Worm (Caenorhabditis elegans) whole organism, L1 larva: Measurements from ENCODE around the gene efk-1.

Experiments used
- C16A3.4 ChIP-seq: fragments of 150-350 bp; optimal IDR thresholded peaks from 2 replicates; lab custom pipeline; 2014; ENCODE audit warnings: missing biosample characterization, missing genetic modification characterization
- ama-1 ChIP-seq: fragments of 150-350 bp; optimal IDR thresholded peaks from 2 replicates; lab custom pipeline; 2014
- blmp-1 ChIP-seq: fragments of 150-350 bp; optimal IDR thresholded peaks from 2 replicates; lab custom pipeline; 2014; ENCODE audit warnings: missing biosample characterization, missing genetic modification characterization
- ceh-82 ChIP-seq, 3 experiments: fragments of 150-350 bp in 1 of 3; sonication (generic microtip) in 2 of 3; optimal IDR thresholded peaks; 2 replicates each; lab custom pipeline; 2014 to 2017; ENCODE audit warnings: missing biosample characterization in 3 of 3, missing genetic modification characterization in 3 of 3
- ceh-88 ChIP-seq: fragments of 200-800 bp; sonication (Bioruptor generic); IDR thresholded peaks from 2 replicates; pipeline ENCODE4 v1.3.6; 2022; ENCODE audit warnings: missing genetic modification characterization, missing compliant biosample characterization
- ceh-90 ChIP-seq: sonication (generic microtip); optimal IDR thresholded peaks from 2 replicates; lab custom pipeline; 2016; ENCODE audit warnings: missing genetic modification characterization, missing compliant biosample characterization
- dpl-1 ChIP-seq, 3 experiments: fragments of 150-350 bp in 2 of 3; sonication (generic microtip) in 1 of 3; optimal IDR thresholded peaks; 2 replicates each; lab custom pipeline; 2014 to 2017; ENCODE audit warnings: missing biosample characterization in 3 of 3, missing genetic modification characterization in 3 of 3, missing genetic modification reagents in 3 of 3
- dsc-1 ChIP-seq: sonication (generic microtip); optimal IDR thresholded peaks from 2 replicates; lab custom pipeline; 2016; ENCODE audit warnings: mild to moderate bottlenecking, missing genetic modification characterization, missing compliant biosample characterization
- efl-1 ChIP-seq, 4 experiments: fragments of 150-350 bp; optimal IDR thresholded peaks in 3 of 4; peaks in 1 of 4; 1 replicate in 1 of 4; 2 replicates in 3 of 4; lab custom pipeline; 2014; ENCODE audit warnings: missing biosample characterization in 2 of 4, missing genetic modification characterization in 2 of 4, missing genetic modification reagents in 2 of 4
- egl-13 ChIP-seq: sonication (generic microtip); optimal IDR thresholded peaks from 2 replicates; lab custom pipeline; 2016; ENCODE audit warnings: missing genotype, missing genetic modification reagents, missing genetic modification characterization, missing compliant biosample characterization
- egl-27 ChIP-seq, 2 experiments: fragments of 150-350 bp in 1 of 2; sonication (generic microtip); optimal IDR thresholded peaks; 3 replicates each; lab custom pipeline; 2017 to 2018; ENCODE audit warnings: missing biosample characterization in 2 of 2, missing genetic modification characterization in 2 of 2, missing genetic modification reagents in 2 of 2
- elt-3 ChIP-seq, 6 experiments: fragments of 150-350 bp in 1 of 6; sonication (generic microtip); optimal IDR thresholded peaks; 2 replicates each; lab custom pipeline; 2017 to 2018; ENCODE audit warnings: missing biosample characterization in 6 of 6, missing genetic modification characterization in 6 of 6, inconsistent platforms in 1 of 6
- fkh-4 ChIP-seq: sonication (generic microtip); optimal IDR thresholded peaks from 2 replicates; lab custom pipeline; 2016; ENCODE audit warnings: missing compliant biosample characterization, missing genetic modification characterization, borderline replicate concordance
- hlh-17 ChIP-seq: fragments of 200-800 bp; sonication (Bioruptor generic); optimal IDR thresholded peaks from 2 replicates; lab custom pipeline; 2018; ENCODE audit warnings: missing genetic modification characterization, mild to moderate bottlenecking, missing compliant biosample characterization, moderate library complexity, borderline replicate concordance
- hpl-2 ChIP-seq: fragments of 150-350 bp; optimal IDR thresholded peaks from 2 replicates; lab custom pipeline; 2014; ENCODE audit warnings: missing biosample characterization, missing genetic modification reagents, missing genetic modification characterization
- irx-1 ChIP-seq: sonication (generic microtip); optimal IDR thresholded peaks from 2 replicates; lab custom pipeline; 2016; ENCODE audit warnings: missing genetic modification characterization, missing compliant biosample characterization
- jun-1 ChIP-seq: fragments of 150-350 bp; optimal IDR thresholded peaks from 2 replicates; lab custom pipeline; 2014; ENCODE audit warnings: missing biosample characterization, missing genetic modification reagents, missing genetic modification characterization
- lin-13 ChIP-seq: fragments of 150-350 bp; optimal IDR thresholded peaks from 2 replicates; lab custom pipeline; 2014; ENCODE audit warnings: missing biosample characterization, missing genetic modification reagents, missing genetic modification characterization
- lin-14 ChIP-seq: fragments of 200-800 bp; sonication (Bioruptor generic); optimal IDR thresholded peaks from 2 replicates; lab custom pipeline; 2018; ENCODE audit warnings: mild to moderate bottlenecking, missing genetic modification characterization, moderate library complexity, missing compliant biosample characterization
- lin-35 ChIP-seq, 2 experiments: fragments of 150-350 bp; optimal IDR thresholded peaks; 2 replicates each; lab custom pipeline; 2014; ENCODE audit warnings: missing biosample characterization in 2 of 2, missing genetic modification characterization in 2 of 2, missing genetic modification reagents in 2 of 2
- lin-39 ChIP-seq: fragments of 150-350 bp; optimal IDR thresholded peaks from 2 replicates; lab custom pipeline; 2014; ENCODE audit warnings: missing biosample characterization, missing genetic modification reagents, missing genetic modification characterization
- lsy-2 ChIP-seq, 2 experiments: fragments of 150-350 bp; optimal IDR thresholded peaks; 2 replicates each; lab custom pipeline; 2014; ENCODE audit warnings: missing biosample characterization in 2 of 2, missing genetic modification characterization in 2 of 2
- mdl-1 ChIP-seq, 2 experiments: fragments of 150-350 bp; optimal IDR thresholded peaks; 2 replicates each; lab custom pipeline; 2014 to 2017; ENCODE audit warnings: missing biosample characterization in 2 of 2, missing genetic modification characterization in 2 of 2, inconsistent platforms in 1 of 2
- mep-1 ChIP-seq: fragments of 150-350 bp; optimal IDR thresholded peaks from 2 replicates; lab custom pipeline; 2014; ENCODE audit warnings: missing biosample characterization, missing genetic modification characterization
- nhr-12 ChIP-seq: sonication (generic microtip); optimal IDR thresholded peaks from 2 replicates; lab custom pipeline; 2017; ENCODE audit warnings: missing biosample characterization, missing genetic modification characterization
- nhr-19 ChIP-seq: fragments of 200-800 bp; sonication (Bioruptor generic); conservative IDR thresholded peaks from 2 replicates; pipeline ENCODE4 v1.3.6; 2022; ENCODE audit warnings: missing genetic modification characterization, missing compliant biosample characterization
- nhr-20 ChIP-seq: sonication (generic microtip); optimal IDR thresholded peaks from 2 replicates; lab custom pipeline; 2016; ENCODE audit warnings: mild to moderate bottlenecking, missing genetic modification characterization, missing compliant biosample characterization
- nhr-28 ChIP-seq: fragments of 150-350 bp; optimal IDR thresholded peaks from 2 replicates; lab custom pipeline; 2014; ENCODE audit warnings: missing biosample characterization, missing genetic modification characterization
- nhr-47 ChIP-seq: sonication (generic microtip); optimal IDR thresholded peaks from 2 replicates; lab custom pipeline; 2016; ENCODE audit warnings: mild to moderate bottlenecking, missing genetic modification characterization, moderate library complexity, missing compliant biosample characterization
- nhr-71 ChIP-seq: sonication (generic microtip); optimal IDR thresholded peaks from 2 replicates; lab custom pipeline; 2016; ENCODE audit warnings: mild to moderate bottlenecking, missing genetic modification characterization, moderate library complexity, missing compliant biosample characterization
- nhr-76 ChIP-seq: sonication (generic microtip); optimal IDR thresholded peaks from 2 replicates; lab custom pipeline; 2017; ENCODE audit warnings: missing biosample characterization, missing genetic modification characterization
- nhr-77 ChIP-seq: fragments of 150-350 bp; optimal IDR thresholded peaks from 2 replicates; lab custom pipeline; 2014; ENCODE audit warnings: missing biosample characterization, missing genetic modification characterization
- nhr-85 ChIP-seq: sonication (generic microtip); peaks from one replicate; lab custom pipeline; 2016; ENCODE audit warnings: missing genetic modification characterization, inconsistent platforms, missing compliant biosample characterization
- nhr-90 ChIP-seq: sonication (generic microtip); optimal IDR thresholded peaks from 2 replicates; lab custom pipeline; 2016; ENCODE audit warnings: mild to moderate bottlenecking, missing genetic modification characterization, missing compliant biosample characterization; ENCODE audit not compliant: poor library complexity
- pqm-1 ChIP-seq: sonication (generic microtip); optimal IDR thresholded peaks from 3 replicates; lab custom pipeline; 2017; ENCODE audit warnings: missing biosample characterization, missing genetic modification characterization
- rnt-1 ChIP-seq: sonication (generic microtip); optimal IDR thresholded peaks from 2 replicates; lab custom pipeline; 2016; ENCODE audit warnings: mild to moderate bottlenecking, missing genetic modification characterization, moderate library complexity, missing compliant biosample characterization
- snpc-4 ChIP-seq: fragments of 150-350 bp; optimal IDR thresholded peaks from 2 replicates; lab custom pipeline; 2014; ENCODE audit warnings: missing biosample characterization, missing genetic modification characterization
- snu-23 ChIP-seq: sonication (generic microtip); optimal IDR thresholded peaks from 2 replicates; lab custom pipeline; 2016; ENCODE audit warnings: missing genetic modification characterization, missing compliant biosample characterization
- sptf-1 ChIP-seq: fragments of 150-350 bp; optimal IDR thresholded peaks from 2 replicates; lab custom pipeline; 2014; ENCODE audit warnings: missing biosample characterization, missing genetic modification characterization
- sup-37 ChIP-seq: fragments of 200-800 bp; sonication (Bioruptor generic); optimal IDR thresholded peaks from 2 replicates; lab custom pipeline; 2018; ENCODE audit warnings: mild to moderate bottlenecking, missing genetic modification characterization, missing compliant biosample characterization
- tbx-2 ChIP-seq: sonication (generic microtip); optimal IDR thresholded peaks from 2 replicates; lab custom pipeline; 2016; ENCODE audit warnings: missing genetic modification characterization, missing compliant biosample characterization
- unc-130 ChIP-seq: fragments of 150-350 bp; optimal IDR thresholded peaks from 2 replicates; lab custom pipeline; 2017; ENCODE audit warnings: missing biosample characterization, missing genetic modification characterization, inconsistent platforms
- unc-62 ChIP-seq: fragments of 150-350 bp; optimal IDR thresholded peaks from 2 replicates; lab custom pipeline; 2014; ENCODE audit warnings: missing biosample characterization, missing genetic modification reagents, missing genetic modification characterization
- unc-98 ChIP-seq: fragments of 200-800 bp; sonication (Bioruptor generic); IDR thresholded peaks from 2 replicates; pipeline ENCODE4 v1.3.6; 2022; ENCODE audit warnings: missing genetic modification characterization, missing compliant biosample characterization
- xbp-1 ChIP-seq: sonication (generic microtip); optimal IDR thresholded peaks from 2 replicates; lab custom pipeline; 2016; ENCODE audit warnings: missing genetic modification characterization, missing compliant biosample characterization
- zip-4 ChIP-seq: fragments of 200-800 bp; sonication (Bioruptor generic); optimal IDR thresholded peaks from 2 replicates; lab custom pipeline; 2018; ENCODE audit warnings: mild to moderate bottlenecking, missing genetic modification characterization, moderate library complexity, missing compliant biosample characterization

Gene efk-1

ce11 chrIII:6145896-6146295 lies 22.5 kb downstream of the efk-1 start, which contains the start of gene Y42G9A.3 (continued):
- no peak for TF ChIP-seq lin-13 (GFP tag; lab: Kevin White, UChicago)
- TF ChIP-seq irx-1 (tag; lab: Kevin White, UChicago) = no peak
- no peak for TF ChIP-seq hlh-17 (GFP tag; lab: Kevin White, UChicago)
- TF ChIP-seq hpl-2 (GFP tag; lab: Kevin White, UChicago) = no peak
- TF ChIP-seq sptf-1 = no peak
- no peak for TF ChIP-seq ceh-88
- no peak for TF ChIP-seq nhr-76
- no peak for TF ChIP-seq efl-1 (optimal IDR thresholded peaks at IDR 0.05; lab: Kevin White, UChicago)
- peak in 1 of 2 experiments; percentile 51 for TF ChIP-seq efl-1 (GFP tag; optimal IDR thresholded peaks at IDR 0.05 in 1 of 2; lab: Kevin White, UChicago)
- TF ChIP-seq nhr-19 = no peak; the same call in 1 of the 2 replicates

ce11 chrIII:6145309-6145708 lies 23.0 kb downstream of the efk-1 start:
- TF ChIP-seq tbx-2 (tag; lab: Kevin White, UChicago) (peak; percentile 50), dpl-1 (GFP tag; optimal IDR thresholded peaks at IDR 0.05; lab: Kevin White, UChicago) (peak in 1 of 3 experiments; percentile 12), lin-14 (peak; percentile 46), snpc-4 (tag; lab: Kevin White, UChicago) (no peak), nhr-47 (tag; lab: Kevin White, UChicago) (peak; percentile 16), ceh-90 (tag; lab: Kevin White, UChicago) (no peak), rnt-1 (tag; lab: Kevin White, UChicago) (peak; percentile 5), nhr-85 (tag; lab: Kevin White, UChicago) (peak; percentile 88), nhr-20 (tag; lab: Kevin White, UChicago) (peak; percentile 74), mep-1 (tag; lab: Kevin White, UChicago) (peak; percentile 45), nhr-28 (no peak), lin-35 (GFP tag; optimal IDR thresholded peaks at IDR 0.05; lab: Kevin White, UChicago) (peak in 1 of 2 experiments; percentile 45), xbp-1 (tag; lab: Kevin White, UChicago) (no peak), ceh-82 (tag; optimal IDR thresholded peaks at IDR 0.05; lab: Kevin White, UChicago) (no peak), unc-62 (GFP tag; lab: Kevin White, UChicago) (no peak), unc-130 (tag; lab: Kevin White, UChicago) (peak; percentile 38), sup-37 (no peak), C16A3.4 (tag; lab: Kevin White, UChicago) (peak; percentile 33), lin-39 (tag; lab: Kevin White, UChicago) (no peak), nhr-77 (tag; lab: Kevin White, UChicago) (no peak), pqm-1 (tag; lab: Kevin White, UChicago) (no peak), irx-1 (tag; lab: Kevin White, UChicago) (no peak), nhr-19 (peak; percentile 67), mdl-1 (tag; optimal IDR thresholded peaks at IDR 0.05; lab: Kevin White, UChicago) (peak in 1 of 2 experiments; percentile 55), zip-4 (GFP tag; lab: Kevin White, UChicago) (no peak), ama-1 (lab: Kevin White, UChicago) (no peak), fkh-4 (tag; lab: Kevin White, UChicago) (no peak), egl-13 (tag; lab: Kevin White, UChicago) (no peak), blmp-1 (tag; lab: Kevin White, UChicago) (peak; percentile 73), elt-3 (tag; optimal IDR thresholded peaks at IDR 0.05; lab: Kevin White, UChicago) (peak in 5 of 6 experiments; percentile 40 to 90 (median 79)), nhr-71 (tag; lab: Kevin White, UChicago) (peak; percentile 55), nhr-90 (peak; percentile 65), snu-23 (GFP tag; lab: Kevin White, UChicago) (peak; percentile 37), nhr-12 (tag; lab: Kevin White, UChicago) (no peak), egl-27 (tag; optimal IDR thresholded peaks at IDR 0.05; lab: Kevin White, UChicago) (no peak), jun-1 (tag; lab: Kevin White, UChicago) (no peak), lsy-2 (tag; optimal IDR thresholded peaks at IDR 0.05; lab: Kevin White, UChicago) (peak in 1 of 2 experiments; percentile 4), efl-1 (optimal IDR thresholded peaks at IDR 0.05; lab: Kevin White, UChicago) (no peak), efl-1 (GFP tag; optimal IDR thresholded peaks at IDR 0.05 in 1 of 2; lab: Kevin White, UChicago) (peak in 1 of 2 experiments; percentile 72), nhr-76 (no peak), unc-98 (no peak), dsc-1 (tag; lab: Kevin White, UChicago) (no peak)
